Fruit fly (Drosophila melanogaster) whole organism, prepupa: Measurements from ENCODE around the gene SmydA-8.

Experiments
- CG6163 ChIP-seq: fragments of 200-800 bp; sonication (Bioruptor generic); IDR thresholded peaks from 3 replicates; pipeline ENCODE4 v1.3.6; 2022; ENCODE audit warnings: missing biosample characterization, missing genetic modification characterization
- Hr4 ChIP-seq: fragments of 200-800 bp; sonication (Bioruptor generic); optimal IDR thresholded peaks from 3 replicates; lab custom pipeline; 2016; ENCODE audit warnings: missing biosample characterization, missing genetic modification characterization
- salr ChIP-seq, 2 experiments: fragments of 200-800 bp; sonication (Bioruptor generic); optimal IDR thresholded peaks; 3 replicates each; lab custom pipeline; 2016 to 2018; ENCODE audit warnings: missing biosample characterization in 2 of 2, missing genetic modification characterization in 2 of 2, mild to moderate bottlenecking in 1 of 2
- topi ChIP-seq: fragments of 200-800 bp; sonication (Bioruptor generic); optimal IDR thresholded peaks from 3 replicates; lab custom pipeline; 2016; ENCODE audit warnings: missing biosample characterization, missing genetic modification characterization

- TF ChIP-seq topi (GFP tag; lab: Kevin White, UChicago) (no peak), Hr4 (GFP tag; lab: Kevin White, UChicago) (no peak), salr (GFP tag; optimal IDR thresholded peaks at IDR 0.05; lab: Kevin White, UChicago) (no peak), CG6163 (GFP tag; lab: Robert Waterston, UW) (no peak)
Measured at dm6 chrX:2191896-2192295, 21.7 kb downstream of the SmydA-8 start.
